Worm (Caenorhabditis elegans) whole organism, L4 larva: ENCODE data around the gene ctsa-4.1.

ENCODE experiments used
- F37D6.2 ChIP-seq: sonication (generic microtip); optimal IDR thresholded peaks from 2 replicates; lab custom pipeline; 2016; ENCODE audit warnings: mild to moderate bottlenecking, missing genetic modification characterization, missing compliant biosample characterization
- F44E2.7 ChIP-seq: fragments of 200-800 bp; sonication (Bioruptor generic); IDR thresholded peaks from 2 replicates; pipeline ENCODE4 v2.1.2; 2022; ENCODE audit warnings: missing genetic modification characterization, missing compliant biosample characterization
- T20F7.1 ChIP-seq: fragments of 200-800 bp; sonication (Bioruptor generic); optimal IDR thresholded peaks from 2 replicates; lab custom pipeline; 2018; ENCODE audit warnings: mild to moderate bottlenecking, missing genetic modification characterization, missing compliant biosample characterization
- T26A8.4 ChIP-seq: fragments of 200-800 bp; sonication (Bioruptor generic); IDR thresholded peaks from 2 replicates; pipeline ENCODE4 v1.3.6; 2022; ENCODE audit warnings: missing genetic modification characterization, missing compliant biosample characterization
- Y5F2A.4 ChIP-seq: fragments of 200-800 bp; sonication (Bioruptor generic); optimal IDR thresholded peaks from 2 replicates; lab custom pipeline; 2018; ENCODE audit warnings: mild to moderate bottlenecking, missing genetic modification characterization, missing compliant biosample characterization
- ZK337.2 ChIP-seq: fragments of 200-800 bp; sonication (Bioruptor generic); IDR thresholded peaks from 2 replicates; pipeline ENCODE4 v1.3.6; 2022; ENCODE audit warnings: missing genetic modification reagents, missing genetic modification characterization, missing compliant biosample characterization
- ama-1 ChIP-seq: fragments of 150-350 bp; optimal IDR thresholded peaks from 2 replicates; lab custom pipeline; 2014; ENCODE audit warnings: inconsistent platforms, mixed read lengths
- arid-1 ChIP-seq: fragments of 200-800 bp; sonication (Bioruptor generic); conservative IDR thresholded peaks from 2 replicates; pipeline ENCODE4 v1.3.6; 2022; ENCODE audit warnings: missing genetic modification reagents, missing genetic modification characterization, missing compliant biosample characterization
- ceh-20 ChIP-seq: fragments of 200-800 bp; sonication (Bioruptor generic); IDR thresholded peaks from 2 replicates; pipeline ENCODE4 v1.3.6; 2022; ENCODE audit warnings: missing genetic modification reagents, missing genetic modification characterization, missing compliant biosample characterization
- ceh-62 ChIP-seq: sonication (generic microtip); optimal IDR thresholded peaks from 2 replicates; lab custom pipeline; 2017; ENCODE audit warnings: missing biosample characterization, missing genetic modification characterization
- cey-2 ChIP-seq: sonication (generic microtip); optimal IDR thresholded peaks from 3 replicates; lab custom pipeline; 2017; ENCODE audit warnings: missing genetic modification characterization, mild to moderate bottlenecking, missing compliant biosample characterization, antibody characterized with exemption, borderline replicate concordance; ENCODE audit not compliant: insufficient read depth
- ctbp-1 ChIP-seq: fragments of 200-800 bp; sonication (Bioruptor generic); IDR thresholded peaks from 2 replicates; pipeline ENCODE4 v1.3.6; 2022; ENCODE audit warnings: missing genetic modification reagents, missing genetic modification characterization, missing compliant biosample characterization
- daf-16 ChIP-seq, 3 experiments: sonication (generic microtip); optimal IDR thresholded peaks; 2 replicates each; lab custom pipeline; 2016 to 2017; ENCODE audit warnings: missing genetic modification characterization in 3 of 3, missing genetic modification reagents in 3 of 3, mild to moderate bottlenecking in 2 of 3, missing compliant biosample characterization in 2 of 3, missing biosample characterization in 1 of 3, moderate library complexity in 1 of 3
- daf-8 ChIP-seq: fragments of 200-800 bp; sonication (Bioruptor generic); IDR thresholded peaks from 2 replicates; pipeline ENCODE4 v1.3.6; 2022; ENCODE audit warnings: missing genetic modification characterization, missing compliant biosample characterization
- dpl-1 ChIP-seq: fragments of 150-350 bp; optimal IDR thresholded peaks from 2 replicates; lab custom pipeline; 2014; ENCODE audit warnings: missing biosample characterization, missing genetic modification reagents, missing genetic modification characterization
- dve-1 ChIP-seq: sonication (generic microtip); optimal IDR thresholded peaks from 2 replicates; lab custom pipeline; 2017; ENCODE audit warnings: antibody characterized with exemption, mild to moderate bottlenecking, missing genetic modification characterization, missing compliant biosample characterization; ENCODE audit not compliant: insufficient read depth
- egl-43 ChIP-seq: fragments of 200-800 bp; sonication (Bioruptor generic); IDR thresholded peaks from 2 replicates; pipeline ENCODE4 v1.3.6; 2022; ENCODE audit warnings: missing genetic modification reagents, missing genetic modification characterization, missing compliant biosample characterization
- gei-8 ChIP-seq: fragments of 200-800 bp; sonication (Bioruptor generic); optimal IDR thresholded peaks from 2 replicates; lab custom pipeline; 2018; ENCODE audit warnings: mild to moderate bottlenecking, missing genetic modification characterization, missing compliant biosample characterization
- hif-1 ChIP-seq, 2 experiments: sonication (generic microtip); optimal IDR thresholded peaks; 2 replicates each; lab custom pipeline; 2016 to 2017; ENCODE audit warnings: missing compliant biosample characterization in 2 of 2, missing genetic modification characterization in 2 of 2, missing genetic modification reagents in 2 of 2, missing genotype in 2 of 2, mild to moderate bottlenecking in 1 of 2
- hlh-11 ChIP-seq: fragments of 200-800 bp; sonication (Bioruptor generic); optimal IDR thresholded peaks from 2 replicates; lab custom pipeline; 2018; ENCODE audit warnings: mild to moderate bottlenecking, missing genetic modification characterization, missing compliant biosample characterization
- hlh-30 ChIP-seq: sonication (generic microtip); optimal IDR thresholded peaks from 2 replicates; lab custom pipeline; 2017; ENCODE audit warnings: antibody characterized with exemption, mild to moderate bottlenecking, missing genetic modification characterization, missing compliant biosample characterization; ENCODE audit not compliant: insufficient read depth
- hmg-1.1 ChIP-seq: fragments of 200-800 bp; sonication (Bioruptor generic); IDR thresholded peaks from 2 replicates; pipeline ENCODE4 v1.3.6; 2022; ENCODE audit warnings: missing genetic modification reagents, missing genetic modification characterization, missing compliant biosample characterization
- lim-7 ChIP-seq: fragments of 200-800 bp; sonication (Bioruptor generic); IDR thresholded peaks from 2 replicates; pipeline ENCODE4 v1.3.6; 2022; ENCODE audit warnings: missing genetic modification characterization, missing compliant biosample characterization
- lin-13 ChIP-seq: fragments of 150-350 bp; optimal IDR thresholded peaks from 2 replicates; lab custom pipeline; 2014; ENCODE audit warnings: missing biosample characterization, missing genetic modification reagents, missing genetic modification characterization
- lin-38 ChIP-seq: fragments of 200-800 bp; sonication (Bioruptor generic); IDR thresholded peaks from 2 replicates; pipeline ENCODE4 v1.3.6; 2022; ENCODE audit warnings: missing genetic modification reagents, missing genetic modification characterization, missing compliant biosample characterization
- lir-3 ChIP-seq: sonication (generic microtip); optimal IDR thresholded peaks from 2 replicates; lab custom pipeline; 2016; ENCODE audit warnings: mild to moderate bottlenecking, missing genetic modification characterization, missing compliant biosample characterization
- lsy-2 ChIP-seq, 2 experiments: fragments of 150-350 bp in 1 of 2; sonication (generic microtip) in 1 of 2; optimal IDR thresholded peaks; 2 replicates each; lab custom pipeline; 2014 to 2017; ENCODE audit warnings: missing biosample characterization in 2 of 2, missing genetic modification characterization in 2 of 2
- mdl-1 ChIP-seq, 2 experiments: fragments of 150-350 bp in 1 of 2; sonication (generic microtip) in 1 of 2; optimal IDR thresholded peaks; 2 replicates each; lab custom pipeline; 2014 to 2017; ENCODE audit warnings: missing biosample characterization in 2 of 2, missing genetic modification characterization in 2 of 2
- mep-1 ChIP-seq: fragments of 150-350 bp; sonication (generic microtip); optimal IDR thresholded peaks from 3 replicates; lab custom pipeline; 2014; ENCODE audit warnings: missing biosample characterization, missing genetic modification characterization
- mes-2 ChIP-seq: sonication (generic microtip); optimal IDR thresholded peaks from 2 replicates; lab custom pipeline; 2016; ENCODE audit warnings: missing genotype, mild to moderate bottlenecking, missing genetic modification characterization, missing compliant biosample characterization; ENCODE audit not compliant: poor library complexity, severe bottlenecking
- mxl-3 ChIP-seq: fragments of 200-800 bp; sonication (Bioruptor generic); optimal IDR thresholded peaks from 2 replicates; lab custom pipeline; 2018; ENCODE audit warnings: mild to moderate bottlenecking, missing genetic modification characterization, missing compliant biosample characterization
- nhr-11 ChIP-seq: fragments of 150-350 bp; optimal IDR thresholded peaks from 2 replicates; lab custom pipeline; 2014; ENCODE audit warnings: missing biosample characterization, missing genetic modification characterization
- nhr-111 ChIP-seq: fragments of 200-800 bp; sonication (Bioruptor generic); optimal IDR thresholded peaks from 2 replicates; lab custom pipeline; 2018; ENCODE audit warnings: mild to moderate bottlenecking, missing genetic modification characterization, missing compliant biosample characterization
- nhr-28 ChIP-seq: fragments of 150-350 bp; optimal IDR thresholded peaks from 2 replicates; lab custom pipeline; 2014; ENCODE audit warnings: missing biosample characterization, missing genetic modification characterization
- nhr-41 ChIP-seq: fragments of 200-800 bp; sonication (Bioruptor generic); IDR thresholded peaks from 2 replicates; pipeline ENCODE4 v1.3.6; 2022; ENCODE audit warnings: missing genetic modification reagents, missing genetic modification characterization, missing compliant biosample characterization
- nhr-48 ChIP-seq: sonication (generic microtip); optimal IDR thresholded peaks from 2 replicates; lab custom pipeline; 2016; ENCODE audit warnings: mild to moderate bottlenecking, missing genetic modification characterization, missing compliant biosample characterization
- pha-4 ChIP-seq, 2 experiments: fragments of 150-350 bp in 1 of 2; fragments of 200-800 bp in 1 of 2; sonication (Bioruptor generic) in 1 of 2; IDR thresholded peaks in 1 of 2; optimal IDR thresholded peaks in 1 of 2; 2 replicates each; pipeline versions ENCODE4 v1.3.6 to Lab custom; 2014 to 2022; ENCODE audit warnings: missing genetic modification characterization in 2 of 2, missing genetic modification reagents in 2 of 2, missing biosample characterization in 1 of 2, missing compliant biosample characterization in 1 of 2
- rbr-2 ChIP-seq: sonication (generic microtip); optimal IDR thresholded peaks from 2 replicates; lab custom pipeline; 2016; ENCODE audit warnings: missing genotype, missing genetic modification characterization, missing compliant biosample characterization
- spr-1 ChIP-seq: sonication (generic microtip); optimal IDR thresholded peaks from 2 replicates; lab custom pipeline; 2016; ENCODE audit warnings: mild to moderate bottlenecking, missing genetic modification characterization, missing compliant biosample characterization
- spr-3 ChIP-seq: fragments of 200-800 bp; sonication (Bioruptor generic); optimal IDR thresholded peaks from 2 replicates; lab custom pipeline; 2018; ENCODE audit warnings: mild to moderate bottlenecking, missing genetic modification characterization, missing compliant biosample characterization
- tra-1 ChIP-seq: fragments of 200-800 bp; sonication (Bioruptor generic); IDR thresholded peaks from 2 replicates; pipeline ENCODE4 v1.3.6; 2022; ENCODE audit warnings: missing genetic modification reagents, missing genetic modification characterization, missing compliant biosample characterization
- unc-130 ChIP-seq: sonication (generic microtip); optimal IDR thresholded peaks from 2 replicates; lab custom pipeline; 2016; ENCODE audit warnings: missing genetic modification reagents, missing genetic modification characterization, missing compliant biosample characterization
- unc-62 ChIP-seq, 3 experiments: fragments of 150-350 bp in 1 of 3; sonication (generic microtip); optimal IDR thresholded peaks in 2 of 3; peaks in 1 of 3; 1 replicate in 1 of 3; 2 replicates in 2 of 3; lab custom pipeline; 2014 to 2017; ENCODE audit warnings: missing biosample characterization in 3 of 3, missing genetic modification characterization in 3 of 3, missing genetic modification reagents in 3 of 3, missing genotype in 1 of 3
- ztf-7 ChIP-seq: fragments of 150-350 bp; optimal IDR thresholded peaks from 2 replicates; lab custom pipeline; 2014; ENCODE audit warnings: missing biosample characterization, missing genetic modification characterization

Gene ctsa-4.1

ce11 chrII:6358232-6358631 lies 8.6 kb upstream of the ctsa-4.1 start (continued):
- TF ChIP-seq ZK337.2 (GFP tag; lab: Robert Waterston, UW) = no peak
- no peak for TF ChIP-seq F37D6.2 (tag; lab: Kevin White, UChicago)
- TF ChIP-seq cey-2 = no peak
- no peak for TF ChIP-seq ctbp-1
- TF ChIP-seq daf-8 (GFP tag; lab: Robert Waterston, UW) = no peak
- no peak for TF ChIP-seq spr-1 (tag; lab: Kevin White, UChicago)
- TF ChIP-seq lim-7 = peak; percentile 77
- TF ChIP-seq Y5F2A.4 (GFP tag; lab: Kevin White, UChicago) = peak; percentile 38
- TF ChIP-seq ceh-62 (tag; lab: Kevin White, UChicago) = no peak
- no peak for TF ChIP-seq egl-43 (GFP tag; lab: Robert Waterston, UW)
- TF ChIP-seq pha-4 (GFP tag; IDR thresholded peaks at IDR 0.05; lab: Robert Waterston, UW) = peak; percentile 73; the same call in 1 of the 2 replicates
- TF ChIP-seq pha-4 (tag; optimal IDR thresholded peaks at IDR 0.05; lab: Kevin White, UChicago) = no peak

DNA sequence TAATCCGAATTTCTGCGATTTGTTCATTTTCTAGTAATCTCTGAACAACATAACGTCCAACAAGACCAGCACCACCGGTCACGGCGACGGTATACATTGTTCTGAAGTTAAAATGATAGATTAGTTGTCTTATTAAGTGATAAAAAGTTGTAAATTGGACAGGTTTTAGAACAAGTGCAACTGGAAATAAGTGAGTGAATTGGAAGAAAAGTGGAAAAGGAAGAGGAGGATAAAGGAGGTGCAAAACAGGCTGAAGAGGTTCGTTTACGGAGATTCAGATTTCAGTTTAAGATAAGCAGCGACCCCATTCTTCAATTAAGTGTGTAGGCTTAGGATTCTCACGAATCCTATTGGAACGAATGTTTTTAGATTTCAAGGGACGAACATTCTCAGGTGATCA lies 7.9 kb upstream of the ctsa-4.1 start, which contains the start of gene C32D5.12:
C32D5.12 (minus strand) TSS at position 101 of the 400 bp plus-strand sequence.
- TF ChIP-seq nhr-48 (tag; lab: Kevin White, UChicago) (no peak), hlh-11 (tag; lab: Kevin White, UChicago) (no peak), unc-62 (GFP tag; optimal IDR thresholded peaks at IDR 0.05 in 1 of 2; lab: Kevin White, UChicago) (peak in 1 of 2 experiments; percentile 40), unc-62 (tag; optimal IDR thresholded peaks at IDR 0.05; lab: Kevin White, UChicago) (no peak), Y5F2A.4 (GFP tag; lab: Kevin White, UChicago) (no peak), mes-2 (tag; lab: Kevin White, UChicago) (no peak)

- TF ChIP-seq ceh-20 = peak; percentile 46; the same call in 1 of the 2 replicates
- TF ChIP-seq ztf-7 (tag; lab: Kevin White, UChicago) = peak; percentile 20
- TF ChIP-seq hmg-1.1 (GFP tag; lab: Robert Waterston, UW) = peak; percentile 60
- TF ChIP-seq daf-16 (GFP tag; optimal IDR thresholded peaks at IDR 0.05; lab: Kevin White, UChicago) = no peak
- peak; percentile 67 for TF ChIP-seq daf-16 (tag; optimal IDR thresholded peaks at IDR 0.05; lab: Kevin White, UChicago)
- TF ChIP-seq nhr-111 (GFP tag; lab: Kevin White, UChicago) = no peak
- peak; percentile 8 for TF ChIP-seq nhr-11
- TF ChIP-seq tra-1 (GFP tag; lab: Robert Waterston, UW) = no peak
- no peak for TF ChIP-seq nhr-41
- TF ChIP-seq nhr-28 = peak; percentile 28
- peak; percentile 7 for TF ChIP-seq spr-3 (GFP tag; lab: Kevin White, UChicago)
- no peak for TF ChIP-seq gei-8 (GFP tag; lab: Kevin White, UChicago)
- no peak for TF ChIP-seq F44E2.7 (GFP tag; lab: Robert Waterston, UW)
- TF ChIP-seq dve-1 (tag; lab: Kevin White, UChicago) = peak; percentile 35
- TF ChIP-seq mdl-1 (tag; optimal IDR thresholded peaks at IDR 0.05; lab: Kevin White, UChicago) = peak in 1 of 2 experiments; percentile 30
- TF ChIP-seq pha-4 (GFP tag; IDR thresholded peaks at IDR 0.05; lab: Robert Waterston, UW) = no peak
- peak; percentile 39 for TF ChIP-seq pha-4 (tag; optimal IDR thresholded peaks at IDR 0.05; lab: Kevin White, UChicago)
- peak; percentile 90 for TF ChIP-seq mes-2 (tag; lab: Kevin White, UChicago)
- TF ChIP-seq unc-130 = no peak
- TF ChIP-seq hlh-11 (tag; lab: Kevin White, UChicago) = peak; percentile 55
- TF ChIP-seq mxl-3 = peak; percentile 30
- peak; percentile 53 for TF ChIP-seq hlh-30 (tag; lab: Kevin White, UChicago)
- TF ChIP-seq lsy-2 (tag; optimal IDR thresholded peaks at IDR 0.05; lab: Kevin White, UChicago) = peak in 1 of 2 experiments; percentile 87
- TF ChIP-seq lin-38 (GFP tag; lab: Robert Waterston, UW) = peak; percentile 81
- TF ChIP-seq hif-1 (tag; optimal IDR thresholded peaks at IDR 0.05; lab: Kevin White, UChicago) = peak in 1 of 2 experiments; percentile 8
- TF ChIP-seq lin-13 = peak; percentile 36
- TF ChIP-seq lir-3 = no peak
- TF ChIP-seq mep-1 (tag; lab: Kevin White, UChicago) = peak; percentile 87
- 0 out of 2 replicates have a peak, but pooled peaks have one; percentile 16 for TF ChIP-seq arid-1 (GFP tag; lab: Robert Waterston, UW)
- peak; percentile 78 for TF ChIP-seq dpl-1 (GFP tag; lab: Kevin White, UChicago)
- peak; percentile 48 for TF ChIP-seq rbr-2
- peak; percentile 27 for TF ChIP-seq ama-1 (lab: Kevin White, UChicago)
- TF ChIP-seq T20F7.1 (GFP tag; lab: Kevin White, UChicago) = peak; percentile 57
- 0 out of 2 replicates have a peak, but pooled peaks have one; percentile 26 for TF ChIP-seq T26A8.4
Observed at ce11 chrII:6360822-6361221, 6.0 kb upstream of the ctsa-4.1 start, which contains the start of gene K10B2.4. Gene K10B2.4 (minus strand): TSS chrII:6360959.
